Worm (Caenorhabditis elegans) whole organism, mixed stage, embryonic: ENCODE data around the gene F28H6.8.

ENCODE experiments used
- M03D4.4 ChIP-seq: sonication (generic microtip); optimal IDR thresholded peaks from 2 replicates; lab custom pipeline; 2017; ENCODE audit warnings: mild to moderate bottlenecking, missing genetic modification characterization, missing compliant biosample characterization
- bed-3 ChIP-seq: fragments of 200-800 bp; sonication (Bioruptor generic); optimal IDR thresholded peaks from 3 replicates; lab custom pipeline; 2018; ENCODE audit warnings: mild to moderate bottlenecking, missing genetic modification characterization, moderate library complexity, missing compliant biosample characterization
- blmp-1 ChIP-seq: fragments of 150-350 bp; optimal IDR thresholded peaks from 2 replicates; lab custom pipeline; 2014; ENCODE audit warnings: missing biosample characterization, missing genetic modification characterization
- ceh-39 ChIP-seq: fragments of 150-350 bp; optimal IDR thresholded peaks from 2 replicates; lab custom pipeline; 2014; ENCODE audit warnings: missing biosample characterization, missing genetic modification characterization
- ceh-43 ChIP-seq: fragments of 200-800 bp; sonication (Bioruptor generic); optimal IDR thresholded peaks from 2 replicates; lab custom pipeline; 2018; ENCODE audit warnings: mild to moderate bottlenecking, missing genetic modification characterization, moderate library complexity, missing compliant biosample characterization
- ceh-83 ChIP-seq: fragments of 200-800 bp; sonication (Bioruptor generic); optimal IDR thresholded peaks from 2 replicates; lab custom pipeline; 2018; ENCODE audit warnings: mild to moderate bottlenecking, missing genetic modification characterization, missing compliant biosample characterization
- ces-1 ChIP-seq: fragments of 150-350 bp; optimal IDR thresholded peaks from 2 replicates; lab custom pipeline; 2014; ENCODE audit warnings: missing biosample characterization, missing genetic modification reagents, missing genetic modification characterization
- cnd-1 ChIP-seq: fragments of 200-800 bp; sonication (Bioruptor generic); optimal IDR thresholded peaks from 2 replicates; lab custom pipeline; 2018; ENCODE audit warnings: mild to moderate bottlenecking, missing genetic modification characterization, missing compliant biosample characterization
- drap-1 ChIP-seq: fragments of 200-800 bp; sonication (Bioruptor generic); optimal IDR thresholded peaks from 3 replicates; lab custom pipeline; 2018; ENCODE audit warnings: mild to moderate bottlenecking, missing genetic modification characterization, missing compliant biosample characterization
- elt-1 ChIP-seq: sonication (generic microtip); optimal IDR thresholded peaks from 2 replicates; lab custom pipeline; 2017; ENCODE audit warnings: missing genetic modification characterization, mild to moderate bottlenecking, missing compliant biosample characterization, antibody characterized with exemption, moderate library complexity, borderline replicate concordance; ENCODE audit not compliant: insufficient read depth
- elt-3 ChIP-seq: fragments of 150-350 bp; optimal IDR thresholded peaks from 2 replicates; lab custom pipeline; 2014; ENCODE audit warnings: missing biosample characterization, missing genetic modification characterization
- flh-1 ChIP-seq: fragments of 200-800 bp; sonication (Bioruptor generic); optimal IDR thresholded peaks from 2 replicates; lab custom pipeline; 2018; ENCODE audit warnings: mild to moderate bottlenecking, missing genetic modification characterization, moderate library complexity, missing compliant biosample characterization
- ham-2 ChIP-seq: fragments of 200-800 bp; sonication (Bioruptor generic); optimal IDR thresholded peaks from 2 replicates; lab custom pipeline; 2018; ENCODE audit warnings: mild to moderate bottlenecking, missing genetic modification characterization, missing compliant biosample characterization
- hlh-1 ChIP-seq: fragments of 150-350 bp; optimal IDR thresholded peaks from 2 replicates; lab custom pipeline; 2014; ENCODE audit warnings: missing biosample characterization, missing genetic modification reagents, missing genetic modification characterization
- lin-13 ChIP-seq: fragments of 150-350 bp; optimal IDR thresholded peaks from 2 replicates; lab custom pipeline; 2014; ENCODE audit warnings: missing biosample characterization, missing genetic modification characterization
- lin-32 ChIP-seq: fragments of 200-800 bp; sonication (Bioruptor generic); optimal IDR thresholded peaks from 2 replicates; lab custom pipeline; 2018; ENCODE audit warnings: mild to moderate bottlenecking, missing genetic modification characterization, missing compliant biosample characterization
- lsy-2 ChIP-seq: fragments of 150-350 bp; optimal IDR thresholded peaks from 2 replicates; lab custom pipeline; 2014; ENCODE audit warnings: missing biosample characterization, missing genetic modification characterization
- mab-5 ChIP-seq: fragments of 150-350 bp; optimal IDR thresholded peaks from 2 replicates; lab custom pipeline; 2014; ENCODE audit warnings: missing biosample characterization, missing genetic modification characterization
- mep-1 ChIP-seq: fragments of 150-350 bp; optimal IDR thresholded peaks from 2 replicates; lab custom pipeline; 2017; ENCODE audit warnings: missing biosample characterization, missing genetic modification reagents, missing genetic modification characterization, inconsistent platforms
- mls-2 ChIP-seq: sonication (generic microtip); optimal IDR thresholded peaks from 2 replicates; lab custom pipeline; 2016; ENCODE audit warnings: mild to moderate bottlenecking, missing genetic modification characterization, moderate library complexity, missing compliant biosample characterization
- nhr-12 ChIP-seq: fragments of 150-350 bp; optimal IDR thresholded peaks from 2 replicates; lab custom pipeline; 2014; ENCODE audit warnings: missing biosample characterization, missing genetic modification characterization
- nhr-2 ChIP-seq: fragments of 150-350 bp; optimal IDR thresholded peaks from 2 replicates; lab custom pipeline; 2014; ENCODE audit warnings: missing biosample characterization, missing genetic modification characterization
- nhr-28 ChIP-seq: fragments of 150-350 bp; optimal IDR thresholded peaks from 2 replicates; lab custom pipeline; 2014; ENCODE audit warnings: missing biosample characterization, missing genetic modification characterization
- pha-4 ChIP-seq: fragments of 150-350 bp; optimal IDR thresholded peaks from 2 replicates; lab custom pipeline; 2018; ENCODE audit warnings: missing biosample characterization, missing genetic modification reagents, missing genetic modification characterization
- sem-2 ChIP-seq: fragments of 200-800 bp; sonication (Bioruptor generic); optimal IDR thresholded peaks from 2 replicates; lab custom pipeline; 2018; ENCODE audit warnings: mild to moderate bottlenecking, missing genetic modification characterization, missing compliant biosample characterization
- sptf-1 ChIP-seq: sonication (generic microtip); optimal IDR thresholded peaks from 2 replicates; lab custom pipeline; 2017; ENCODE audit warnings: mild to moderate bottlenecking, missing genetic modification characterization, moderate library complexity, missing compliant biosample characterization
- tbx-8 ChIP-seq: fragments of 200-800 bp; sonication (Bioruptor generic); optimal IDR thresholded peaks from 2 replicates; lab custom pipeline; 2018; ENCODE audit warnings: mild to moderate bottlenecking, missing genetic modification characterization, moderate library complexity, missing compliant biosample characterization
- unc-120 ChIP-seq: sonication (generic microtip); optimal IDR thresholded peaks from 2 replicates; lab custom pipeline; 2017; ENCODE audit warnings: missing genetic modification characterization, missing compliant biosample characterization; ENCODE audit not compliant: poor library complexity, severe bottlenecking
- unc-39 ChIP-seq: fragments of 150-350 bp; optimal IDR thresholded peaks from 2 replicates; lab custom pipeline; 2014; ENCODE audit warnings: missing biosample characterization, missing genetic modification characterization
- zip-8 ChIP-seq: fragments of 150-350 bp; optimal IDR thresholded peaks from 2 replicates; lab custom pipeline; 2014; ENCODE audit warnings: missing biosample characterization, missing genetic modification characterization
- ztf-11 ChIP-seq: fragments of 150-350 bp; optimal IDR thresholded peaks from 2 replicates; lab custom pipeline; 2014; ENCODE audit warnings: missing biosample characterization, missing genetic modification characterization

The F28H6.8 gene

DNA sequence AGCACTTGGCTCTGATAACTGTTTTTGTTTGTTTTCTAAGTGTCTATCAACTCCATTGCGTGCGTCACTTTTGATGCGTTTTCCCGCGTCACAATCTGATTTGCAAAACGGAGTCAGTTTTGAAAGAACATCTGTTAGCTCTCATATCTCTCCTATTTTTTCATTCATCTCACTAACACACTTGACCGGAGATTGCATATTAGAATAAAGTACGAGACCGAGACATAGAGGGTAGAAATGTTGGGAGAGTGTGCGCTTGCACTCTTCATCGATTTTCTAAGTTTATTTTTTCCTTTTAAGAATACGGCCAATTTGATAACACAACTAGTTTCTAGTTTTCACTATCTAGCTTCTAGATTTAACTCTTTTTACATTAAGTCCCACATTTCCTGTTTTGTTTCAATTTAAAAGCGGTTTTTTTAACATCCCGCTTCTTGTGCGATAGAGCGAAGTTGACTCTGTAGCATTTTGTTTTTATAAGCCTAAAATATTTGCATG lies 7.2 kb upstream of the F28H6.8 start:
- TF ChIP-seq pha-4 (tag; lab: Kevin White, UChicago) (no peak), lin-32 (no peak), unc-39 (tag; lab: Kevin White, UChicago) (no peak), ces-1 (GFP tag; lab: Kevin White, UChicago) (peak; percentile 71), nhr-2 (tag; lab: Kevin White, UChicago) (peak; percentile 54), mls-2 (tag; lab: Kevin White, UChicago) (no peak)

DNA sequence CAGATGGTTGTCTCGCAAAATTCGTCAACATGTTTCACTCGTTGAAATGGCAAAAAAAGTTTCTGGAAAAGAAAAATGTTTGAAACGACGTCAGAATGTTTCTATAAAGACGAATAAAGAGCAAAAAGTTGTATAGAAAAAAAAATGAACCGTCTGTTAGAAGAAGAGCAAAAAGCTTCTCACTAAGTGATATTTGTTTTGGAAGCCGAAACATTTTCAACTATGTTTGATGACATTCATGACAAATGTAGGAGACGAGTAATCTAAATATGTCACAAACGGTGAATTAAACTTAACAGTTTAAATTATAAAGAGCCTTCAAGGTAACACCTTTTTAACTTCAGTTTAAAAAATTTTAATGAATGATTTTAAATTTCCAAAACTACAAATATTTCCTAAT lies 5.9 kb upstream of the F28H6.8 start, which contains the start of gene nkat-1:
TSS of gene nkat-1 (minus strand) at position 101 of the 400 bp plus-strand sequence.
- TF ChIP-seq mep-1 (tag; lab: Kevin White, UChicago) = no peak
- TF ChIP-seq hlh-1 = no peak
- no peak for TF ChIP-seq nhr-12 (tag; lab: Kevin White, UChicago)
- no peak for TF ChIP-seq flh-1 (GFP tag; lab: Kevin White, UChicago)
- no peak for TF ChIP-seq lin-32
- no peak for TF ChIP-seq nhr-2 (tag; lab: Kevin White, UChicago)
- no peak for TF ChIP-seq drap-1 (GFP tag; lab: Kevin White, UChicago)
- no peak for TF ChIP-seq sem-2 (GFP tag; lab: Kevin White, UChicago)
- TF ChIP-seq sptf-1 = no peak
- no peak for TF ChIP-seq nhr-28 (tag; lab: Kevin White, UChicago)
- TF ChIP-seq unc-120 (tag; lab: Kevin White, UChicago) = no peak
- TF ChIP-seq ces-1 (GFP tag; lab: Kevin White, UChicago) = no peak
- TF ChIP-seq, all 35 proteins: peak for 0

DNA sequence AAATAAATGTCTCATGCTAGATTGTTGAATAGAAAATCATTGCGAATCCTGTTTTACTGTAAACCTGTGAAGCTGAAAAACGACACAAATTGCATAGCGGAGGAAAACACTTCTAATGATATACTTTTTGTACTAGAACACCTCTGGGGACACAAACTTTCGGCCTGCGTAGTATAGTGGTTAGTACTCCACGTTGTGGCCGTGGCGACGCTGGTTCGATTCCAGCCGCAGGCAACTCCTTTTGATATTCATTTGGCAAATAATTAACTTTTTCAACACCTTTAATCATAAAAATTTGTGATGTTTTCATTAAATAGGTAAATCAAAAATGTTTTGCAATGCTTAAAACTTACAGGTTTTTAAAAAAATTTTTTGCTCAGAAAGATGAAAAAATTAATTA lies 739 bp upstream of the F28H6.8 start:
- TF ChIP-seq lin-13 (tag; lab: Kevin White, UChicago) = no peak
- TF ChIP-seq bed-3 (GFP tag; lab: Kevin White, UChicago) = no peak
- TF ChIP-seq nhr-12 (tag; lab: Kevin White, UChicago) = no peak
- no peak for TF ChIP-seq M03D4.4 (tag; lab: Kevin White, UChicago)
- no peak for TF ChIP-seq ham-2 (GFP tag; lab: Kevin White, UChicago)
- TF ChIP-seq unc-120 (tag; lab: Kevin White, UChicago) = no peak
- TF ChIP-seq ces-1 (GFP tag; lab: Kevin White, UChicago) = no peak
- TF ChIP-seq elt-1 (tag; lab: Kevin White, UChicago) = no peak
- no peak for TF ChIP-seq zip-8 (tag; lab: Kevin White, UChicago)
- no peak for TF ChIP-seq ceh-83
- TF ChIP-seq flh-1 (GFP tag; lab: Kevin White, UChicago) = no peak
- no peak for TF ChIP-seq lsy-2 (tag; lab: Kevin White, UChicago)
- TF ChIP-seq ceh-43 (GFP tag; lab: Kevin White, UChicago) = no peak
- no peak for TF ChIP-seq ztf-11 (tag; lab: Kevin White, UChicago)
- no peak for TF ChIP-seq blmp-1 (tag; lab: Kevin White, UChicago)
- no peak for TF ChIP-seq unc-39 (tag; lab: Kevin White, UChicago)

ce11 chrX:14132677-14133076 lies 1.5 kb downstream of the F28H6.8 start:
- no peak for TF ChIP-seq ceh-83
- TF ChIP-seq nhr-2 (tag; lab: Kevin White, UChicago) = no peak
- TF ChIP-seq elt-3 (tag; lab: Kevin White, UChicago) = no peak
- TF ChIP-seq ces-1 (GFP tag; lab: Kevin White, UChicago) = no peak
- TF ChIP-seq unc-39 (tag; lab: Kevin White, UChicago) = no peak
- TF ChIP-seq lin-32 = no peak
- TF ChIP-seq cnd-1 = no peak
- no peak for TF ChIP-seq bed-3 (GFP tag; lab: Kevin White, UChicago)
- TF ChIP-seq ceh-43 (GFP tag; lab: Kevin White, UChicago) = no peak
- TF ChIP-seq ceh-39 = no peak
- TF ChIP-seq ham-2 (GFP tag; lab: Kevin White, UChicago) = no peak
- TF ChIP-seq M03D4.4 (tag; lab: Kevin White, UChicago) = no peak
- TF ChIP-seq mab-5 (tag; lab: Kevin White, UChicago) = no peak
- TF ChIP-seq drap-1 (GFP tag; lab: Kevin White, UChicago) = no peak
- TF ChIP-seq zip-8 (tag; lab: Kevin White, UChicago) = no peak
- no peak for TF ChIP-seq pha-4 (tag; lab: Kevin White, UChicago)
- TF ChIP-seq tbx-8 (GFP tag; lab: Kevin White, UChicago) = no peak
- no peak for TF ChIP-seq lsy-2 (tag; lab: Kevin White, UChicago)
- no peak for TF ChIP-seq hlh-1
